Worm (Caenorhabditis elegans) whole organism, L4 larva: ENCODE measurements around the gene sre-2.

Source experiments
- D1046.2 ChIP-seq: fragments of 200-800 bp; sonication (Bioruptor generic); IDR thresholded peaks from 2 replicates; pipeline ENCODE4 v1.3.6; 2022; ENCODE audit warnings: missing genetic modification characterization, missing compliant biosample characterization
- F26F4.8 ChIP-seq: fragments of 200-800 bp; sonication (Bioruptor generic); conservative IDR thresholded peaks from 2 replicates; pipeline ENCODE4 v1.3.6; 2022; ENCODE audit warnings: missing genetic modification characterization, missing compliant biosample characterization
- F37D6.2 ChIP-seq: sonication (generic microtip); optimal IDR thresholded peaks from 2 replicates; lab custom pipeline; 2016; ENCODE audit warnings: mild to moderate bottlenecking, missing genetic modification characterization, missing compliant biosample characterization
- F44E2.7 ChIP-seq: fragments of 200-800 bp; sonication (Bioruptor generic); IDR thresholded peaks from 2 replicates; pipeline ENCODE4 v2.1.2; 2022; ENCODE audit warnings: missing genetic modification characterization, missing compliant biosample characterization
- T20F7.1 ChIP-seq: fragments of 200-800 bp; sonication (Bioruptor generic); optimal IDR thresholded peaks from 2 replicates; lab custom pipeline; 2018; ENCODE audit warnings: mild to moderate bottlenecking, missing genetic modification characterization, missing compliant biosample characterization
- Y48G9A.11 ChIP-seq: fragments of 200-800 bp; sonication (Bioruptor generic); IDR thresholded peaks from 2 replicates; pipeline ENCODE4 v1.3.6; 2022; ENCODE audit warnings: missing genetic modification reagents, missing genetic modification characterization, missing compliant biosample characterization
- Y75B8A.6 ChIP-seq: fragments of 200-800 bp; sonication (Bioruptor generic); IDR thresholded peaks from 2 replicates; pipeline ENCODE4 v1.3.6; 2022; ENCODE audit warnings: missing genetic modification reagents, missing genetic modification characterization, missing compliant biosample characterization
- ZK337.2 ChIP-seq: fragments of 200-800 bp; sonication (Bioruptor generic); IDR thresholded peaks from 2 replicates; pipeline ENCODE4 v1.3.6; 2022; ENCODE audit warnings: missing genetic modification reagents, missing genetic modification characterization, missing compliant biosample characterization
- ZK546.5 ChIP-seq, 2 experiments: sonication (generic microtip); optimal IDR thresholded peaks; 2 replicates each; lab custom pipeline; 2017; ENCODE audit warnings: missing biosample characterization in 2 of 2, missing genetic modification characterization in 2 of 2
- aly-2 ChIP-seq: sonication (generic microtip); optimal IDR thresholded peaks from 2 replicates; lab custom pipeline; 2018; ENCODE audit warnings: missing biosample characterization, missing genetic modification characterization
- ama-1 ChIP-seq: fragments of 150-350 bp; optimal IDR thresholded peaks from 2 replicates; lab custom pipeline; 2014; ENCODE audit warnings: inconsistent platforms, mixed read lengths
- ceh-20 ChIP-seq: fragments of 200-800 bp; sonication (Bioruptor generic); IDR thresholded peaks from 2 replicates; pipeline ENCODE4 v1.3.6; 2022; ENCODE audit warnings: missing genetic modification reagents, missing genetic modification characterization, missing compliant biosample characterization
- ceh-62 ChIP-seq: sonication (generic microtip); optimal IDR thresholded peaks from 2 replicates; lab custom pipeline; 2017; ENCODE audit warnings: missing biosample characterization, missing genetic modification characterization
- daf-12 ChIP-seq: fragments of 150-350 bp; optimal IDR thresholded peaks from 2 replicates; lab custom pipeline; 2014; ENCODE audit warnings: missing biosample characterization, missing genetic modification reagents, missing genetic modification characterization
- daf-16 ChIP-seq, 3 experiments: sonication (generic microtip); optimal IDR thresholded peaks; 2 replicates each; lab custom pipeline; 2016 to 2017; ENCODE audit warnings: missing genetic modification characterization in 3 of 3, missing genetic modification reagents in 3 of 3, mild to moderate bottlenecking in 2 of 3, missing compliant biosample characterization in 2 of 3, missing biosample characterization in 1 of 3, moderate library complexity in 1 of 3
- daf-19 ChIP-seq: fragments of 200-800 bp; sonication (Bioruptor generic); conservative IDR thresholded peaks from 2 replicates; pipeline ENCODE4 v1.3.6; 2022; ENCODE audit warnings: missing genetic modification characterization, missing compliant biosample characterization
- daf-8 ChIP-seq: fragments of 200-800 bp; sonication (Bioruptor generic); IDR thresholded peaks from 2 replicates; pipeline ENCODE4 v1.3.6; 2022; ENCODE audit warnings: missing genetic modification characterization, missing compliant biosample characterization
- dmd-6 ChIP-seq: fragments of 200-800 bp; sonication (Bioruptor generic); IDR thresholded peaks from 2 replicates; pipeline ENCODE4 v1.3.6; 2022; ENCODE audit warnings: missing genetic modification reagents, missing genetic modification characterization, missing compliant biosample characterization
- dmd-8 ChIP-seq: fragments of 200-800 bp; sonication (Bioruptor generic); IDR thresholded peaks from 2 replicates; pipeline ENCODE4 v1.3.6; 2022; ENCODE audit warnings: missing genetic modification characterization, missing compliant biosample characterization
- dmd-9 ChIP-seq: fragments of 200-800 bp; sonication (Bioruptor generic); IDR thresholded peaks from 2 replicates; pipeline ENCODE4 v1.3.6; 2022; ENCODE audit warnings: missing genetic modification reagents, missing genetic modification characterization, missing compliant biosample characterization
- dpl-1 ChIP-seq: fragments of 150-350 bp; optimal IDR thresholded peaks from 2 replicates; lab custom pipeline; 2014; ENCODE audit warnings: missing biosample characterization, missing genetic modification reagents, missing genetic modification characterization
- egl-43 ChIP-seq: fragments of 200-800 bp; sonication (Bioruptor generic); IDR thresholded peaks from 2 replicates; pipeline ENCODE4 v1.3.6; 2022; ENCODE audit warnings: missing genetic modification reagents, missing genetic modification characterization, missing compliant biosample characterization
- fkh-10 ChIP-seq: fragments of 150-350 bp; optimal IDR thresholded peaks from 2 replicates; lab custom pipeline; 2014; ENCODE audit warnings: missing biosample characterization, missing genetic modification reagents, missing genetic modification characterization
- gei-8 ChIP-seq: fragments of 200-800 bp; sonication (Bioruptor generic); optimal IDR thresholded peaks from 2 replicates; lab custom pipeline; 2018; ENCODE audit warnings: mild to moderate bottlenecking, missing genetic modification characterization, missing compliant biosample characterization
- hlh-11 ChIP-seq: fragments of 200-800 bp; sonication (Bioruptor generic); optimal IDR thresholded peaks from 2 replicates; lab custom pipeline; 2018; ENCODE audit warnings: mild to moderate bottlenecking, missing genetic modification characterization, missing compliant biosample characterization
- lin-1 ChIP-seq: fragments of 200-800 bp; sonication (Bioruptor generic); IDR thresholded peaks from 2 replicates; pipeline ENCODE4 v1.3.6; 2022; ENCODE audit warnings: missing genetic modification reagents, missing genetic modification characterization, missing compliant biosample characterization
- lin-15B ChIP-seq: fragments of 150-350 bp; sonication (generic microtip); optimal IDR thresholded peaks from 3 replicates; lab custom pipeline; 2014; ENCODE audit warnings: missing biosample characterization, missing genetic modification characterization
- madf-5 ChIP-seq, 2 experiments: fragments of 200-800 bp; sonication (Bioruptor generic); IDR thresholded peaks; 2 replicates each; pipeline ENCODE4 v1.3.6; 2022; ENCODE audit warnings: missing compliant biosample characterization in 2 of 2, missing genetic modification characterization in 2 of 2
- madf-9 ChIP-seq: fragments of 200-800 bp; sonication (Bioruptor generic); conservative IDR thresholded peaks from 2 replicates; pipeline ENCODE4 v1.3.6; 2022; ENCODE audit warnings: missing genetic modification reagents, missing genetic modification characterization, missing compliant biosample characterization
- mdl-1 ChIP-seq, 2 experiments: fragments of 150-350 bp in 1 of 2; sonication (generic microtip) in 1 of 2; optimal IDR thresholded peaks; 2 replicates each; lab custom pipeline; 2014 to 2017; ENCODE audit warnings: missing biosample characterization in 2 of 2, missing genetic modification characterization in 2 of 2
- mdt-29 ChIP-seq: fragments of 200-800 bp; sonication (Bioruptor generic); IDR thresholded peaks from 2 replicates; pipeline ENCODE4 v1.3.6; 2022; ENCODE audit warnings: missing genetic modification reagents, missing genetic modification characterization, missing compliant biosample characterization
- mep-1 ChIP-seq: fragments of 150-350 bp; sonication (generic microtip); optimal IDR thresholded peaks from 3 replicates; lab custom pipeline; 2014; ENCODE audit warnings: missing biosample characterization, missing genetic modification characterization
- mes-2 ChIP-seq: sonication (generic microtip); optimal IDR thresholded peaks from 2 replicates; lab custom pipeline; 2016; ENCODE audit warnings: missing genotype, mild to moderate bottlenecking, missing genetic modification characterization, missing compliant biosample characterization; ENCODE audit not compliant: poor library complexity, severe bottlenecking
- mxl-2 ChIP-seq: fragments of 200-800 bp; sonication (Bioruptor generic); conservative IDR thresholded peaks from 2 replicates; pipeline ENCODE4 v1.3.6; 2022; ENCODE audit warnings: missing genetic modification reagents, missing genetic modification characterization, missing compliant biosample characterization
- nhr-25 ChIP-seq: sonication (generic microtip); optimal IDR thresholded peaks from 2 replicates; lab custom pipeline; 2017; ENCODE audit warnings: missing genetic modification characterization, mild to moderate bottlenecking, missing compliant biosample characterization, antibody characterized with exemption, moderate library complexity, borderline replicate concordance; ENCODE audit not compliant: insufficient read depth
- nhr-28 ChIP-seq: fragments of 150-350 bp; optimal IDR thresholded peaks from 2 replicates; lab custom pipeline; 2014; ENCODE audit warnings: missing biosample characterization, missing genetic modification characterization
- nhr-42 ChIP-seq: fragments of 200-800 bp; sonication (Bioruptor generic); IDR thresholded peaks from 2 replicates; pipeline ENCODE4 v1.3.6; 2022; ENCODE audit warnings: missing genetic modification characterization, missing compliant biosample characterization
- nhr-48 ChIP-seq: sonication (generic microtip); optimal IDR thresholded peaks from 2 replicates; lab custom pipeline; 2016; ENCODE audit warnings: mild to moderate bottlenecking, missing genetic modification characterization, missing compliant biosample characterization
- nhr-6 ChIP-seq: fragments of 150-350 bp; optimal IDR thresholded peaks from 2 replicates; lab custom pipeline; 2014; ENCODE audit warnings: missing biosample characterization, missing genetic modification characterization
- nhr-76 ChIP-seq: fragments of 150-350 bp; optimal IDR thresholded peaks from 2 replicates; lab custom pipeline; 2014; ENCODE audit warnings: missing biosample characterization, missing genetic modification characterization
- nhr-77 ChIP-seq: fragments of 150-350 bp; optimal IDR thresholded peaks from 2 replicates; lab custom pipeline; 2014; ENCODE audit warnings: missing biosample characterization, missing genetic modification characterization
- sdz-12 ChIP-seq: fragments of 200-800 bp; sonication (Bioruptor generic); optimal IDR thresholded peaks from 2 replicates; lab custom pipeline; 2018; ENCODE audit warnings: mild to moderate bottlenecking, missing genetic modification characterization, missing compliant biosample characterization
- set-16 ChIP-seq: fragments of 200-800 bp; sonication (Bioruptor generic); IDR thresholded peaks from 2 replicates; pipeline ENCODE4 v1.3.6; 2022; ENCODE audit warnings: missing genetic modification reagents, missing genetic modification characterization, missing compliant biosample characterization
- skn-1 ChIP-seq: fragments of 150-350 bp; optimal IDR thresholded peaks from 2 replicates; lab custom pipeline; 2014; ENCODE audit warnings: missing biosample characterization, missing genetic modification characterization
- snpc-1.2 ChIP-seq: fragments of 200-800 bp; sonication (Bioruptor generic); IDR thresholded peaks from 2 replicates; pipeline ENCODE4 v1.3.6; 2022; ENCODE audit warnings: missing genetic modification reagents, missing genetic modification characterization, missing compliant biosample characterization
- snpc-4 ChIP-seq: fragments of 150-350 bp; optimal IDR thresholded peaks from 2 replicates; lab custom pipeline; 2014; ENCODE audit warnings: missing biosample characterization, missing genetic modification characterization
- spr-3 ChIP-seq: fragments of 200-800 bp; sonication (Bioruptor generic); optimal IDR thresholded peaks from 2 replicates; lab custom pipeline; 2018; ENCODE audit warnings: mild to moderate bottlenecking, missing genetic modification characterization, missing compliant biosample characterization
- zfp-3 ChIP-seq: fragments of 200-800 bp; sonication (Bioruptor generic); conservative IDR thresholded peaks from 2 replicates; pipeline ENCODE4 v1.3.6; 2022; ENCODE audit warnings: missing genetic modification reagents, missing genetic modification characterization, missing compliant biosample characterization
- zip-11 ChIP-seq: fragments of 200-800 bp; sonication (Bioruptor generic); IDR thresholded peaks from 2 replicates; pipeline ENCODE4 v1.3.6; 2022; ENCODE audit warnings: missing genetic modification characterization, missing compliant biosample characterization
- zip-2 ChIP-seq: fragments of 150-350 bp; optimal IDR thresholded peaks from 2 replicates; lab custom pipeline; 2014; ENCODE audit warnings: missing biosample characterization, missing genetic modification characterization
- ztf-11 ChIP-seq: fragments of 150-350 bp; optimal IDR thresholded peaks from 2 replicates; lab custom pipeline; 2014; ENCODE audit warnings: missing biosample characterization, missing genetic modification characterization

The sre-2 gene

ce11 chrII:8071801-8072544 is 30.0 kb downstream of the sre-2 start (continued):
- no peak for TF ChIP-seq Y75B8A.6 (GFP tag; lab: Robert Waterston, UW)
- TF ChIP-seq ama-1: no peak
- no peak for TF ChIP-seq T20F7.1 (GFP tag; lab: Kevin White, UChicago)
- TF ChIP-seq lin-15B: no peak
- no peak for TF ChIP-seq lin-1
- TF ChIP-seq nhr-76 (tag; lab: Kevin White, UChicago): no peak
- no peak for TF ChIP-seq skn-1 (tag; lab: Kevin White, UChicago)
- TF ChIP-seq nhr-77: no peak
- TF ChIP-seq F37D6.2 (tag; lab: Kevin White, UChicago): no peak
- no peak for TF ChIP-seq sdz-12 (GFP tag; lab: Kevin White, UChicago)
- no peak for TF ChIP-seq mdt-29 (GFP tag; lab: Robert Waterston, UW)
- TF ChIP-seq dmd-6: 0 out of 2 replicates have a peak, but pooled peaks have one; percentile 18
- TF ChIP-seq spr-3 (GFP tag; lab: Kevin White, UChicago): no peak
- TF ChIP-seq daf-19 (GFP tag; lab: Robert Waterston, UW): no peak
- no peak for TF ChIP-seq zip-2 (tag; lab: Kevin White, UChicago)
- no peak for TF ChIP-seq daf-8 (GFP tag; lab: Robert Waterston, UW)
- peak; percentile 53 for TF ChIP-seq hlh-11 (tag; lab: Kevin White, UChicago)
- no peak for TF ChIP-seq madf-9 (GFP tag; lab: Robert Waterston, UW)
- TF ChIP-seq zip-11: no peak
- TF ChIP-seq nhr-42 (GFP tag; lab: Robert Waterston, UW): no peak
- no peak for TF ChIP-seq mes-2
- TF ChIP-seq snpc-4 (tag; lab: Kevin White, UChicago): no peak
- TF ChIP-seq nhr-25: no peak
- TF ChIP-seq madf-5 (GFP tag; IDR thresholded peaks at IDR 0.05; lab: Robert Waterston, UW): no peak
- TF ChIP-seq mxl-2 (GFP tag; lab: Robert Waterston, UW): no peak
- TF ChIP-seq nhr-28 (tag; lab: Kevin White, UChicago): peak; percentile 16
- peak; percentile 24 to 67 for TF ChIP-seq mdl-1 (tag; optimal IDR thresholded peaks at IDR 0.05; lab: Kevin White, UChicago)
- TF ChIP-seq dmd-8 (GFP tag; lab: Robert Waterston, UW): no peak
- no peak for TF ChIP-seq egl-43
- no peak for TF ChIP-seq dmd-9 (GFP tag; lab: Robert Waterston, UW)
- peak in 1 of 2 experiments; percentile 63 for TF ChIP-seq daf-16 (GFP tag; optimal IDR thresholded peaks at IDR 0.05; lab: Kevin White, UChicago)
- TF ChIP-seq daf-16 (tag; optimal IDR thresholded peaks at IDR 0.05; lab: Kevin White, UChicago): no peak
- TF ChIP-seq Y48G9A.11 (GFP tag; lab: Robert Waterston, UW): no peak
- no peak for TF ChIP-seq ztf-11 (tag; lab: Kevin White, UChicago)
- TF ChIP-seq gei-8: no peak
- no peak for TF ChIP-seq zfp-3
- no peak for TF ChIP-seq set-16 (GFP tag; lab: Robert Waterston, UW)
- no peak for TF ChIP-seq daf-12 (tag; lab: Kevin White, UChicago)
- no peak for TF ChIP-seq aly-2 (tag; lab: Kevin White, UChicago)
- TF ChIP-seq dpl-1 (GFP tag; lab: Kevin White, UChicago): no peak
- TF ChIP-seq ceh-20 (GFP tag; lab: Robert Waterston, UW): peak; percentile 74; the same call in 1 of the 2 replicates
- no peak for TF ChIP-seq nhr-6 (tag; lab: Kevin White, UChicago)
- TF ChIP-seq ceh-62 (tag; lab: Kevin White, UChicago): no peak
- TF ChIP-seq D1046.2: no peak
- no peak for TF ChIP-seq snpc-1.2 (GFP tag; lab: Robert Waterston, UW)
- no peak for TF ChIP-seq F26F4.8 (GFP tag; lab: Robert Waterston, UW)
- no peak for TF ChIP-seq F44E2.7 (GFP tag; lab: Robert Waterston, UW)
- peak; percentile 81 for TF ChIP-seq nhr-48 (tag; lab: Kevin White, UChicago)
- TF ChIP-seq fkh-10 (GFP tag; lab: Kevin White, UChicago): no peak
- no peak for TF ChIP-seq ZK546.5 (tag; optimal IDR thresholded peaks at IDR 0.05; lab: Kevin White, UChicago)
- TF ChIP-seq mep-1 (tag; lab: Kevin White, UChicago): peak; percentile 57
- TF ChIP-seq ZK337.2 (GFP tag; lab: Robert Waterston, UW): no peak
